Fruit fly (Drosophila melanogaster): Measurements from ENCODE around the gene CG4558.
A peak's percentile ranks its signal among the peaks of the same experiment; 100 is the strongest.

DNA sequence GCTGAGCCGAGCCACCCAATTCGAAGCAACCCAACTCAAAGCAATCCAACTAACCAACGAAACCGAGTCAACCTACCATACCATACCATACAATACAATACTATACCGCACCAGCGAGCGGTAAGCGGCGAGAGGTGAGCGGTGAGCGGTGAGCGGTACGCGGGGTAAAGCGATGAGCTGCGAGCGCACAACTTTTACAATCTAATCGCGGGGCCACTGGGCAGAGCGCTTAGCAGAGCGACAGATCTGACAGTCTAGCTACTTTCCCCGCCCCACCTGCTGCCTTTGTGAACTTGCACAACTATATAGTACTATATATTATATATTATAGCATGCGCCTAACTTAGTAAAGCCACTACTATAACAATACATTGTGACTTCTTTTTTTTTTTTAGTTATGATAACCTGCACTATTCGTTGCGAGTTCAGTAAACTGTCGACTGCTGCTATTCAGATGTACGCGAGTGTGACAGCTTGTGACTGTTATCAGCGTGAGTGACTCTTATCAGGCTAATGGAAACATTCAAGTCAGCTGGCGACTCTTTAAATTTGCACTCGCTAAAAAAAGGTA, 48.8 kb upstream of the CG4558 start:
- no peak for TF ChIP-seq Lpt (GFP tag; optimal IDR thresholded peaks at IDR 0.05)
- TF ChIP-seq ss (GFP tag; optimal IDR thresholded peaks at IDR 0.05) = no peak
- no peak for TF ChIP-seq topi (GFP tag; optimal IDR thresholded peaks at IDR 0.05)
- TF ChIP-seq pdm3 (GFP tag; optimal IDR thresholded peaks at IDR 0.05) = peak; percentile 15
- TF ChIP-seq CG11762 (GFP tag; optimal IDR thresholded peaks at IDR 0.05; ENCODE audit: insufficient read depth) = no peak
- TF ChIP-seq CG10631 (GFP tag; optimal IDR thresholded peaks at IDR 0.05) = no peak
- no peak for TF ChIP-seq CG34406 (GFP tag; optimal IDR thresholded peaks at IDR 0.05)
- TF ChIP-seq CG7368 (GFP tag; optimal IDR thresholded peaks at IDR 0.05) = no peak
- no peak for TF ChIP-seq CG16779 (tag; optimal IDR thresholded peaks at IDR 0.05)
- no peak for TF ChIP-seq CG9139 (GFP tag; optimal IDR thresholded peaks at IDR 0.05)
- TF ChIP-seq dac (GFP tag; optimal IDR thresholded peaks at IDR 0.05) = no peak
- no peak for TF ChIP-seq Hr39 (GFP tag; optimal IDR thresholded peaks at IDR 0.05)

All from whole organism, prepupa.